Worm (Caenorhabditis elegans): ENCODE data around the gene try-9.

try-9 gene

ce11 chrII:4376295-4377172 is 8.5 kb downstream of the try-9 start, which contains the start of gene ntl-2 (continued):
- peak; percentile 88 for TF ChIP-seq lin-40 (tag; optimal IDR thresholded peaks at IDR 0.05)
- TF ChIP-seq ceh-91 (GFP tag; IDR thresholded peaks at IDR 0.05): 0 out of 2 replicates have a peak, but pooled peaks have one; percentile 13
- TF ChIP-seq snpc-1.3 (tag; optimal IDR thresholded peaks at IDR 0.05; ENCODE audit: insufficient read depth): no peak
- no peak for TF ChIP-seq lsy-27 (tag; optimal IDR thresholded peaks at IDR 0.05; ENCODE audit: borderline replicate concordance, insufficient read depth)
- peak; percentile 86; the same call in 1 of the 2 replicates for TF ChIP-seq Y56A3A.18 (GFP tag; IDR thresholded peaks at IDR 0.05)
- TF ChIP-seq repo-1 (tag; optimal IDR thresholded peaks at IDR 0.05): peak; percentile 88
- TF ChIP-seq egrh-3 (GFP tag; IDR thresholded peaks at IDR 0.05): peak; percentile 100
- TF ChIP-seq sdz-38 (tag; optimal IDR thresholded peaks at IDR 0.05): no peak
- TF ChIP-seq xnd-1 (tag; optimal IDR thresholded peaks at IDR 0.05): no peak
- no peak for TF ChIP-seq mxl-1 (tag; optimal IDR thresholded peaks at IDR 0.05)
- TF ChIP-seq nhr-90 (tag; optimal IDR thresholded peaks at IDR 0.05): no peak
- 0 out of 2 replicates have a peak, but pooled peaks have one; percentile 34 for TF ChIP-seq ztf-6 (GFP tag; IDR thresholded peaks at IDR 0.05)
- peak; percentile 81 for TF ChIP-seq C06A6.2 (GFP tag; conservative IDR thresholded peaks at IDR 0.05)
- no peak for TF ChIP-seq aptf-2 (GFP tag; conservative IDR thresholded peaks at IDR 0.05)
- TF ChIP-seq atf-7 (tag; optimal IDR thresholded peaks at IDR 0.05): peak; percentile 94
- TF ChIP-seq B0019.2 (GFP tag; conservative IDR thresholded peaks at IDR 0.05): no peak
- no peak for TF ChIP-seq Y79H2A.3 (GFP tag; conservative IDR thresholded peaks at IDR 0.05)
- peak; percentile 81 for TF ChIP-seq ceh-100 (GFP tag; IDR thresholded peaks at IDR 0.05)
- TF ChIP-seq lsl-1 (GFP tag; optimal IDR thresholded peaks at IDR 0.05): peak; percentile 59
- TF ChIP-seq let-526 (GFP tag; IDR thresholded peaks at IDR 0.05): peak; percentile 89
- peak; percentile 41 for TF ChIP-seq ceh-79 (tag; optimal IDR thresholded peaks at IDR 0.05)
- peak; percentile 56 for TF ChIP-seq F57C9.4 (tag; optimal IDR thresholded peaks at IDR 0.05)
- TF ChIP-seq cebp-2 (GFP tag; IDR thresholded peaks at IDR 0.05): 0 out of 2 replicates have a peak, but pooled peaks have one; percentile 40
- peak; percentile 23; the same call in 1 of the 2 replicates for TF ChIP-seq madf-8 (GFP tag; conservative IDR thresholded peaks at IDR 0.05)
- peak; percentile 87 for TF ChIP-seq ztf-3 (GFP tag; optimal IDR thresholded peaks at IDR 0.05)
- TF ChIP-seq tlf-1 (GFP tag; optimal IDR thresholded peaks at IDR 0.05): peak; percentile 87
- peak; percentile 100 for TF ChIP-seq ceh-27 (GFP tag; optimal IDR thresholded peaks at IDR 0.05)
- TF ChIP-seq madf-10 (tag; optimal IDR thresholded peaks at IDR 0.05): peak; percentile 75
- TF ChIP-seq hlh-12 (tag; optimal IDR thresholded peaks at IDR 0.05): no peak
- peak in 1 of 3 experiments; percentile 80 for TF ChIP-seq lin-35 (GFP tag; optimal IDR thresholded peaks at IDR 0.05)
- peak; percentile 82 for TF ChIP-seq F57A8.1 (GFP tag; optimal IDR thresholded peaks at IDR 0.05)
- peak; percentile 59 for TF ChIP-seq mel-28 (tag; optimal IDR thresholded peaks at IDR 0.05; ENCODE audit: borderline replicate concordance)
- no peak for TF ChIP-seq nhr-120 (GFP tag; IDR thresholded peaks at IDR 0.05)
- TF ChIP-seq pbrm-1 (GFP tag; IDR thresholded peaks at IDR 0.05): peak; percentile 91
- peak; percentile 66; the same call in 1 of the 2 replicates for TF ChIP-seq C17E4.6 (GFP tag; IDR thresholded peaks at IDR 0.05)
- TF ChIP-seq egl-44 (GFP tag; IDR thresholded peaks at IDR 0.05): no peak; the same call in 1 of the 2 replicates
- TF ChIP-seq hlh-26 (GFP tag; conservative IDR thresholded peaks at IDR 0.05): no peak
- TF ChIP-seq F39B2.1 (GFP tag; IDR thresholded peaks at IDR 0.05): no peak
- TF ChIP-seq nhr-27 (tag; optimal IDR thresholded peaks at IDR 0.05): no peak
- peak; percentile 16 for TF ChIP-seq snpc-3.4 (tag; optimal IDR thresholded peaks at IDR 0.05)
- no peak for TF ChIP-seq F37B4.10 (GFP tag; IDR thresholded peaks at IDR 0.05)
- TF ChIP-seq F33H1.4 (GFP tag; IDR thresholded peaks at IDR 0.05): peak; percentile 46
- no peak for TF ChIP-seq hrde-1 (tag; optimal IDR thresholded peaks at IDR 0.05; ENCODE audit: borderline replicate concordance)
- TF ChIP-seq nfyb-1 (GFP tag; IDR thresholded peaks at IDR 0.05): peak; percentile 97
- peak; percentile 33 for TF ChIP-seq B0261.1 (tag; optimal IDR thresholded peaks at IDR 0.05)
- TF ChIP-seq Y95B8A.8 (GFP tag; IDR thresholded peaks at IDR 0.05): peak; percentile 70; the same call in 1 of the 2 replicates

All from whole organism, young adult.